Worm (Caenorhabditis elegans): ENCODE data around the gene dpff-1.

Gene dpff-1

ce11 chrIII:5859008-5859407 lies 47.1 kb downstream of the dpff-1 start, which contains the start of gene dpf-4:
Gene dpf-4, plus strand, starts transcription at chrIII:5859308.
- TF ChIP-seq zip-5 (tag; optimal IDR thresholded peaks at IDR 0.05) (no peak), fax-1 (tag; optimal IDR thresholded peaks at IDR 0.05) (no peak), ceh-2 (tag; optimal IDR thresholded peaks at IDR 0.05) (no peak), tbx-7 (tag; optimal IDR thresholded peaks at IDR 0.05) (no peak), lim-6 (tag; optimal IDR thresholded peaks at IDR 0.05) (no peak), hlh-15 (tag; optimal IDR thresholded peaks at IDR 0.05) (no peak), pha-2 (tag; optimal IDR thresholded peaks at IDR 0.05) (no peak), pqm-1 (tag; optimal IDR thresholded peaks at IDR 0.05) (no peak), ceh-45 (GFP tag; IDR thresholded peaks at IDR 0.05) (no peak), ttx-3 (tag; optimal IDR thresholded peaks at IDR 0.05) (no peak), ceh-31 (tag; optimal IDR thresholded peaks at IDR 0.05) (no peak), nhr-11 (tag; optimal IDR thresholded peaks at IDR 0.05) (no peak), pat-9 (tag; optimal IDR thresholded peaks at IDR 0.05) (no peak), syd-9 (tag; optimal IDR thresholded peaks at IDR 0.05) (no peak), che-1 (tag; optimal IDR thresholded peaks at IDR 0.05) (no peak), lin-11 (tag; optimal IDR thresholded peaks at IDR 0.05) (no peak), ceh-30 (tag; optimal IDR thresholded peaks at IDR 0.05) (no peak)

ce11 chrIII:5855637-5856179 lies 50.4 kb downstream of the dpff-1 start, which contains the start of the genes cct-6 and alh-9:
Gene cct-6, minus strand, starts transcription at chrIII:5855687.
Gene alh-9, plus strand, starts transcription at chrIII:5856018.
- TF ChIP-seq C38D4.7 (GFP tag; optimal IDR thresholded peaks at IDR 0.05), result no peak
- peak; percentile 60 for TF ChIP-seq ets-4 (tag; optimal IDR thresholded peaks at IDR 0.05)
- no peak for TF ChIP-seq pha-4 (tag; optimal IDR thresholded peaks at IDR 0.05)
- no peak for TF ChIP-seq eyg-1 (tag; optimal IDR thresholded peaks at IDR 0.05)
- peak; percentile 39 for TF ChIP-seq ceh-18 (tag; optimal IDR thresholded peaks at IDR 0.05)
- TF ChIP-seq madf-2 (tag; optimal IDR thresholded peaks at IDR 0.05), result no peak
- TF ChIP-seq ceh-48 (tag; optimal IDR thresholded peaks at IDR 0.05), result no peak
- TF ChIP-seq pax-1 (tag; optimal IDR thresholded peaks at IDR 0.05), result peak; percentile 82
- TF ChIP-seq unc-86 (tag; optimal IDR thresholded peaks at IDR 0.05), result peak; percentile 26
- TF ChIP-seq unc-55 (GFP tag; optimal IDR thresholded peaks at IDR 0.05), result peak; percentile 56
- peak; percentile 64 for TF ChIP-seq dve-1 (tag; optimal IDR thresholded peaks at IDR 0.05)
- TF ChIP-seq ceh-34 (tag; optimal IDR thresholded peaks at IDR 0.05), result peak; percentile 7
- TF ChIP-seq hlh-8 (tag; optimal IDR thresholded peaks at IDR 0.05), result no peak
- TF ChIP-seq unc-42 (tag; optimal IDR thresholded peaks at IDR 0.05), result peak; percentile 73
- TF ChIP-seq tbx-2 (tag; optimal IDR thresholded peaks at IDR 0.05), result peak; percentile 19
- peak; percentile 76 for TF ChIP-seq nfya-1 (tag; optimal IDR thresholded peaks at IDR 0.05)
- TF ChIP-seq ceh-22 (tag; optimal IDR thresholded peaks at IDR 0.05), result no peak
- peak; percentile 59 for TF ChIP-seq ceh-31 (tag; optimal IDR thresholded peaks at IDR 0.05)
- TF ChIP-seq pha-2 (tag; optimal IDR thresholded peaks at IDR 0.05), result peak; percentile 30
